Fruit fly (Drosophila melanogaster): ENCODE measurements around the gene CG14095.

dm6 chr3L:19497135-19497534 lies 32.6 kb upstream of the CG14095 start:
- no peak for TF ChIP-seq CG8301 (tag; optimal IDR thresholded peaks at IDR 0.05)
- no peak for TF ChIP-seq CG17806 (tag; optimal IDR thresholded peaks at IDR 0.05)
